Fruit fly (Drosophila melanogaster): Measurements from ENCODE around the gene sunn.

The sunn gene

DNA sequence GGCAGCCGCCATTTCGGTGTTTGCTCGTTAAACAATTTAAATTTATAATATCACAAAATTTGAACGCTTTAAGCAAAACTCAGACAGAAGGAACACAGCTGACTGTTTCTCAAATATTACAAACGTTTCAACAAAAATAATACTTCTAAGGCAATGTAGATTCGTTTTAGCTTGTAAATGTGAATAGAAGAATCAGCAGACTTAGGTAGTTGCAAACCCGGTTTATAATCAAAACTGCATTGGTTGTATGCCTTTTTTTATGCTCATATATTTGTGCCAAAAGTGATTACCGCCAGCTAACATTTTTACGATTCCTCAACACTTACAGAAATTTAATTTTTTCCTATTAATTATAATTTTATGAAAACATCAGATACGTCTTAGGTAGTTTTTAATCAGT lies 46.3 kb downstream of the sunn start, which contains the start of gene Tim13:
TSS of gene Tim13 (minus strand) at position 101 of the 400 bp plus-strand sequence.
- TF ChIP-seq Myc (optimal IDR thresholded peaks at IDR 0.05) (no peak), psq (optimal IDR thresholded peaks at IDR 0.05) (no peak), Sin3A (optimal IDR thresholded peaks at IDR 0.05) (no peak), insv (optimal IDR thresholded peaks at IDR 0.05) (no peak), h (optimal IDR thresholded peaks at IDR 0.05) (no peak), ttk (optimal IDR thresholded peaks at IDR 0.05) (no peak)

DNA sequence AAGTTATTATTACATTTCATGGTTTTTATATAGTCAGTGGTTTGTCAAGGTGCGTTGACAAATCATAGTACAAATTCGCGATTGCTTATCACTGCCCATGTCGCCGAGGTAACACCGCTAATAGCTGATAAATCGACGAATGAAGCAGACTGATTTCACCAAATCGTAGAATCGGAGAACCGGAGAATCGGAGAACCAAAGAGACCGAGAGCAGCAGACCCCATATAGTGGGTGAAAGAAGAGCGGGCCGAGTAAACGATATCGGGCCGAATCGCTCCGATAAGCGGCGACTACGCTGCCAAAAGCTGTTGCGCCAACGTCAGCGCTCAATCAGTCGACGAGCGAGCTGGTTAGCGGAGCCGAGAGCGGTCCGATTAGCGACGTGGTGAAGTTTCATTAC lies 48.6 kb downstream of the sunn start, which contains the start of gene CG14131:
TSS of gene CG14131 (plus strand) at position 343 of the 400 bp plus-strand sequence.
- TF ChIP-seq h (optimal IDR thresholded peaks at IDR 0.05) (no peak), ttk (optimal IDR thresholded peaks at IDR 0.05) (no peak), insv (optimal IDR thresholded peaks at IDR 0.05) (no peak), Sin3A (optimal IDR thresholded peaks at IDR 0.05) (no peak), psq (optimal IDR thresholded peaks at IDR 0.05) (no peak), Myc (optimal IDR thresholded peaks at IDR 0.05) (no peak)

DNA sequence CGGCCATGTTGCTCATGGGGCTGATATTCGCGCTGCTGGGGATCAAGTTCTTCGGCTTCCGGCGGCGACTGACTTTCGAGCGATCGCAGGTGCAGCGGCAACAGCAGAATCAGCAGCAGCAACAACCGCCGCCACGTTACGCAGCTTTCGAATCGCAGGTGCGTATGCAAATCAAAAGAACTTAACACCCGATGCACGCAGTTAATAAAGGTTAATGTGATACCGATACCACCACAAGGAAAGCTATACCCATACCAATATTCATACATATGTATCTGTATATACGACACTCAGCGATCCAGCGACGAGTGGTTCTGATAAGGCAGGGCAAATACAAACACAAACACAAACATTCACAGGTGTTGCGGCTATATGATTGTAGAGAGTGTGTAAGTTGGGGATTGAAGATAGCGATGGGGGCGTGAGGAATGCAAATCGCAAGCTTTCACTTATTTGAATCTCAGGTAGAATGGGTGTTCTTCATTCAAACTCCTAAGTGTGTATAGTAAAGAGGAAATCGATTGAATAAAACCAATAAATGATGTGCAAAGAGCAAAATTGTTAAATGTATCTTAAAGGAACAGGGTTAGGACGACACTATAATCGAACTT lies 49.3 kb downstream of the sunn start:
- no peak for TF ChIP-seq insv (optimal IDR thresholded peaks at IDR 0.05)
- TF ChIP-seq Myc (optimal IDR thresholded peaks at IDR 0.05), result no peak
- TF ChIP-seq ttk (optimal IDR thresholded peaks at IDR 0.05), result no peak
- TF ChIP-seq Sin3A (optimal IDR thresholded peaks at IDR 0.05), result no peak
- TF ChIP-seq h (optimal IDR thresholded peaks at IDR 0.05), result no peak
- no peak for TF ChIP-seq psq (optimal IDR thresholded peaks at IDR 0.05)
